Fruit fly (Drosophila melanogaster) whole organism, embryonic: ENCODE data around the gene CG14154.

Experiments
- CG10209 ChIP-seq: fragments of 200-800 bp; sonication (Bioruptor generic); optimal IDR thresholded peaks from 3 replicates; lab custom pipeline; 2017; ENCODE audit warnings: missing biosample characterization, mild to moderate bottlenecking, missing genetic modification characterization, missing genetic modification reagents
- CG12219 ChIP-seq: fragments of 200-800 bp; sonication (Bioruptor generic); optimal IDR thresholded peaks from 3 replicates; lab custom pipeline; 2018; ENCODE audit warnings: missing biosample characterization, mild to moderate bottlenecking, missing genetic modification characterization
- CG13296 ChIP-seq: fragments of 200-800 bp; sonication (Bioruptor generic); optimal IDR thresholded peaks from 3 replicates; lab custom pipeline; 2018; ENCODE audit warnings: missing biosample characterization, mild to moderate bottlenecking, missing genetic modification characterization
- CG7839 ChIP-seq: fragments of 200-800 bp; sonication (Bioruptor generic); optimal IDR thresholded peaks from 3 replicates; lab custom pipeline; 2018; ENCODE audit warnings: missing biosample characterization, mild to moderate bottlenecking, missing genetic modification characterization, moderate library complexity
- Lhr ChIP-seq: fragments of 200-800 bp; sonication (Bioruptor generic); optimal IDR thresholded peaks from 3 replicates; lab custom pipeline; 2017; ENCODE audit warnings: mild to moderate bottlenecking, missing biosample characterization, missing genetic modification reagents, missing genetic modification characterization
- br ChIP-seq: fragments of >200 bp; optimal IDR thresholded peaks from 2 replicates; lab custom pipeline; 2017
- ftz-f1 ChIP-seq: fragments of 200-800 bp; sonication (Bioruptor generic); optimal IDR thresholded peaks from 2 replicates; lab custom pipeline; 2016; ENCODE audit warnings: missing biosample characterization, missing genetic modification characterization
- psq ChIP-seq: fragments of 200-800 bp; sonication (Bioruptor generic); optimal IDR thresholded peaks from 2 replicates; lab custom pipeline; 2017; ENCODE audit warnings: missing biosample characterization, missing genetic modification characterization

- no peak for TF ChIP-seq CG12219 (GFP tag; lab: Kevin White, UChicago)
- no peak for TF ChIP-seq CG7839 (tag; lab: Kevin White, UChicago)
- TF ChIP-seq psq (GFP tag; lab: Kevin White, UChicago), result no peak
- TF ChIP-seq CG10209 (GFP tag; lab: Kevin White, UChicago), result no peak
- TF ChIP-seq br (lab: Kevin White, UChicago), result no peak
- no peak for TF ChIP-seq CG13296
- TF ChIP-seq ftz-f1 (GFP tag; lab: Kevin White, UChicago), result no peak
- no peak for TF ChIP-seq Lhr
Observed at dm6 chr3L:10641589-10641988, at the start of gene CG14154.
